Worm (Caenorhabditis elegans) whole organism, mixed stage, embryonic: ENCODE results near the gene spp-6.

Experiments used
- M03D4.4 ChIP-seq: sonication (generic microtip); optimal IDR thresholded peaks from 2 replicates; lab custom pipeline; 2017; ENCODE audit warnings: mild to moderate bottlenecking, missing genetic modification characterization, missing compliant biosample characterization
- blmp-1 ChIP-seq: fragments of 150-350 bp; optimal IDR thresholded peaks from 2 replicates; lab custom pipeline; 2014; ENCODE audit warnings: missing biosample characterization, missing genetic modification characterization
- ceh-39 ChIP-seq: fragments of 150-350 bp; optimal IDR thresholded peaks from 2 replicates; lab custom pipeline; 2014; ENCODE audit warnings: missing biosample characterization, missing genetic modification characterization
- ceh-43 ChIP-seq: fragments of 200-800 bp; sonication (Bioruptor generic); optimal IDR thresholded peaks from 2 replicates; lab custom pipeline; 2018; ENCODE audit warnings: mild to moderate bottlenecking, missing genetic modification characterization, moderate library complexity, missing compliant biosample characterization
- ces-1 ChIP-seq: fragments of 150-350 bp; optimal IDR thresholded peaks from 2 replicates; lab custom pipeline; 2014; ENCODE audit warnings: missing biosample characterization, missing genetic modification reagents, missing genetic modification characterization
- cnd-1 ChIP-seq: fragments of 200-800 bp; sonication (Bioruptor generic); optimal IDR thresholded peaks from 2 replicates; lab custom pipeline; 2018; ENCODE audit warnings: mild to moderate bottlenecking, missing genetic modification characterization, missing compliant biosample characterization
- elt-1 ChIP-seq: sonication (generic microtip); optimal IDR thresholded peaks from 2 replicates; lab custom pipeline; 2017; ENCODE audit warnings: missing genetic modification characterization, mild to moderate bottlenecking, missing compliant biosample characterization, antibody characterized with exemption, moderate library complexity, borderline replicate concordance; ENCODE audit not compliant: insufficient read depth
- elt-3 ChIP-seq: fragments of 150-350 bp; optimal IDR thresholded peaks from 2 replicates; lab custom pipeline; 2014; ENCODE audit warnings: missing biosample characterization, missing genetic modification characterization
- ham-2 ChIP-seq: fragments of 200-800 bp; sonication (Bioruptor generic); optimal IDR thresholded peaks from 2 replicates; lab custom pipeline; 2018; ENCODE audit warnings: mild to moderate bottlenecking, missing genetic modification characterization, missing compliant biosample characterization
- hlh-1 ChIP-seq: fragments of 150-350 bp; optimal IDR thresholded peaks from 2 replicates; lab custom pipeline; 2014; ENCODE audit warnings: missing biosample characterization, missing genetic modification reagents, missing genetic modification characterization
- lin-13 ChIP-seq: fragments of 150-350 bp; optimal IDR thresholded peaks from 2 replicates; lab custom pipeline; 2014; ENCODE audit warnings: missing biosample characterization, missing genetic modification characterization
- lin-32 ChIP-seq: fragments of 200-800 bp; sonication (Bioruptor generic); optimal IDR thresholded peaks from 2 replicates; lab custom pipeline; 2018; ENCODE audit warnings: mild to moderate bottlenecking, missing genetic modification characterization, missing compliant biosample characterization
- lsy-2 ChIP-seq: fragments of 150-350 bp; optimal IDR thresholded peaks from 2 replicates; lab custom pipeline; 2014; ENCODE audit warnings: missing biosample characterization, missing genetic modification characterization
- mab-5 ChIP-seq: fragments of 150-350 bp; optimal IDR thresholded peaks from 2 replicates; lab custom pipeline; 2014; ENCODE audit warnings: missing biosample characterization, missing genetic modification characterization
- mep-1 ChIP-seq: fragments of 150-350 bp; optimal IDR thresholded peaks from 2 replicates; lab custom pipeline; 2017; ENCODE audit warnings: missing biosample characterization, missing genetic modification reagents, missing genetic modification characterization, inconsistent platforms
- mls-2 ChIP-seq: sonication (generic microtip); optimal IDR thresholded peaks from 2 replicates; lab custom pipeline; 2016; ENCODE audit warnings: mild to moderate bottlenecking, missing genetic modification characterization, moderate library complexity, missing compliant biosample characterization
- nhr-12 ChIP-seq: fragments of 150-350 bp; optimal IDR thresholded peaks from 2 replicates; lab custom pipeline; 2014; ENCODE audit warnings: missing biosample characterization, missing genetic modification characterization
- nhr-76 ChIP-seq: sonication (generic microtip); optimal IDR thresholded peaks from 2 replicates; lab custom pipeline; 2017; ENCODE audit warnings: missing biosample characterization, missing genetic modification characterization
- sem-2 ChIP-seq: fragments of 200-800 bp; sonication (Bioruptor generic); optimal IDR thresholded peaks from 2 replicates; lab custom pipeline; 2018; ENCODE audit warnings: mild to moderate bottlenecking, missing genetic modification characterization, missing compliant biosample characterization
- snpc-4 ChIP-seq: fragments of 150-350 bp; optimal IDR thresholded peaks from 2 replicates; lab custom pipeline; 2014; ENCODE audit warnings: missing biosample characterization, missing genetic modification characterization
- sptf-1 ChIP-seq: sonication (generic microtip); optimal IDR thresholded peaks from 2 replicates; lab custom pipeline; 2017; ENCODE audit warnings: mild to moderate bottlenecking, missing genetic modification characterization, moderate library complexity, missing compliant biosample characterization
- tbx-8 ChIP-seq: fragments of 200-800 bp; sonication (Bioruptor generic); optimal IDR thresholded peaks from 2 replicates; lab custom pipeline; 2018; ENCODE audit warnings: mild to moderate bottlenecking, missing genetic modification characterization, moderate library complexity, missing compliant biosample characterization
- unc-120 ChIP-seq: sonication (generic microtip); optimal IDR thresholded peaks from 2 replicates; lab custom pipeline; 2017; ENCODE audit warnings: missing genetic modification characterization, missing compliant biosample characterization; ENCODE audit not compliant: poor library complexity, severe bottlenecking
- unc-39 ChIP-seq: fragments of 150-350 bp; optimal IDR thresholded peaks from 2 replicates; lab custom pipeline; 2014; ENCODE audit warnings: missing biosample characterization, missing genetic modification characterization
- unc-62 ChIP-seq: fragments of 150-350 bp; optimal IDR thresholded peaks from 2 replicates; lab custom pipeline; 2014; ENCODE audit warnings: missing biosample characterization, missing genetic modification reagents, missing genetic modification characterization
- ztf-11 ChIP-seq: fragments of 150-350 bp; optimal IDR thresholded peaks from 2 replicates; lab custom pipeline; 2014; ENCODE audit warnings: missing biosample characterization, missing genetic modification characterization

spp-6 gene

ce11 chrX:7322323-7322722 lies 5.2 kb downstream of the spp-6 start, which contains the start of gene T08A9.13:
Gene T08A9.13, minus strand, starts transcription at chrX:7322423.
- no peak for TF ChIP-seq sptf-1 (tag; lab: Kevin White, UChicago)
- no peak for TF ChIP-seq ham-2 (GFP tag; lab: Kevin White, UChicago)
- no peak for TF ChIP-seq hlh-1
- TF ChIP-seq lsy-2 (tag; lab: Kevin White, UChicago), result no peak
- TF ChIP-seq ceh-39 (tag; lab: Kevin White, UChicago), result no peak
- no peak for TF ChIP-seq mab-5 (tag; lab: Kevin White, UChicago)
- TF ChIP-seq lin-32 (GFP tag; lab: Kevin White, UChicago), result no peak
- TF ChIP-seq snpc-4, result no peak
- no peak for TF ChIP-seq unc-39 (tag; lab: Kevin White, UChicago)
- TF ChIP-seq M03D4.4 (tag; lab: Kevin White, UChicago), result no peak

ce11 chrX:7323604-7324003 lies 6.5 kb downstream of the spp-6 start:
- TF ChIP-seq nhr-12 (tag; lab: Kevin White, UChicago) (no peak), sptf-1 (tag; lab: Kevin White, UChicago) (peak; percentile 65)

ce11 chrX:7326967-7327651 lies 10.0 kb downstream of the spp-6 start, which contains the start of gene sng-1:
Gene sng-1, plus strand, starts transcription at chrX:7327601.
- TF ChIP-seq ces-1 (GFP tag; lab: Kevin White, UChicago) (peak; percentile 35), ceh-39 (tag; lab: Kevin White, UChicago) (no peak), mep-1 (tag; lab: Kevin White, UChicago) (no peak)
- TF ChIP-seq, all 35 proteins: peak for 1

- TF ChIP-seq nhr-76 (tag; lab: Kevin White, UChicago) (no peak), ces-1 (GFP tag; lab: Kevin White, UChicago) (peak; percentile 83)
- TF ChIP-seq, all 35 proteins: peak for 1
Measured at ce11 chrX:7328065-7328564, 11.0 kb downstream of the spp-6 start.

ce11 chrX:7329601-7330000 lies 12.5 kb downstream of the spp-6 start, which contains the start of gene ttr-59:
Gene ttr-59, plus strand, starts transcription at chrX:7329818.
- TF ChIP-seq unc-62 (GFP tag; lab: Kevin White, UChicago) (peak; percentile 23), nhr-76 (tag; lab: Kevin White, UChicago) (no peak)

- no peak for TF ChIP-seq snpc-4
- TF ChIP-seq elt-3 (tag; lab: Kevin White, UChicago), result no peak
- TF ChIP-seq blmp-1 (tag; lab: Kevin White, UChicago), result no peak
- TF ChIP-seq elt-1 (tag; lab: Kevin White, UChicago), result no peak
- no peak for TF ChIP-seq ces-1 (GFP tag; lab: Kevin White, UChicago)
- TF ChIP-seq lsy-2 (tag; lab: Kevin White, UChicago), result no peak
- no peak for TF ChIP-seq tbx-8 (GFP tag; lab: Kevin White, UChicago)
- TF ChIP-seq ceh-43 (GFP tag; lab: Kevin White, UChicago), result no peak
- TF ChIP-seq sptf-1 (tag; lab: Kevin White, UChicago), result no peak
- TF ChIP-seq mab-5 (tag; lab: Kevin White, UChicago), result no peak
- no peak for TF ChIP-seq nhr-76 (tag; lab: Kevin White, UChicago)
- no peak for TF ChIP-seq mls-2 (tag; lab: Kevin White, UChicago)
- no peak for TF ChIP-seq cnd-1 (tag; lab: Kevin White, UChicago)
- TF ChIP-seq M03D4.4 (tag; lab: Kevin White, UChicago), result no peak
- no peak for TF ChIP-seq unc-120 (tag; lab: Kevin White, UChicago)
- no peak for TF ChIP-seq sem-2 (GFP tag; lab: Kevin White, UChicago)
- TF ChIP-seq lin-13 (tag; lab: Kevin White, UChicago), result no peak
- TF ChIP-seq ceh-39 (tag; lab: Kevin White, UChicago), result no peak
- no peak for TF ChIP-seq ztf-11 (tag; lab: Kevin White, UChicago)
Measured at ce11 chrX:7330685-7331196, 13.6 kb downstream of the spp-6 start, which contains the start of gene ttr-30. Gene ttr-30, plus strand, starts transcription at chrX:7330949.
